Fruit fly (Drosophila melanogaster) whole organism, prepupa: ENCODE measurements around the gene gl.

Source experiments
- CG10669 ChIP-seq: fragments of 200-800 bp; sonication (Bioruptor generic); optimal IDR thresholded peaks from 3 replicates; lab custom pipeline; 2018; ENCODE audit warnings: missing biosample characterization, mild to moderate bottlenecking, missing genetic modification characterization, moderate library complexity
- CG15336 ChIP-seq: fragments of 200-800 bp; sonication (Bioruptor generic); IDR thresholded peaks from 2 replicates; pipeline ENCODE4 v1.3.6; 2022; ENCODE audit warnings: missing biosample characterization, missing genetic modification characterization
- CG1621 ChIP-seq: fragments of 200-800 bp; sonication (Bioruptor generic); optimal IDR thresholded peaks from 3 replicates; lab custom pipeline; 2018; ENCODE audit warnings: missing biosample characterization, mild to moderate bottlenecking, missing genetic modification characterization
- CG16779 ChIP-seq: fragments of 200-800 bp; sonication (Bioruptor generic); optimal IDR thresholded peaks from 3 replicates; lab custom pipeline; 2017; ENCODE audit warnings: missing biosample characterization, mild to moderate bottlenecking, missing genetic modification characterization
- CG3032 ChIP-seq: fragments of 200-800 bp; optimal IDR thresholded peaks from 2 replicates; lab custom pipeline; 2019; ENCODE audit warnings: missing biosample characterization, mild to moderate bottlenecking, missing genetic modification characterization, moderate library complexity
- CG31627 ChIP-seq: fragments of 200-800 bp; sonication (Bioruptor generic); optimal IDR thresholded peaks from 3 replicates; lab custom pipeline; 2016; ENCODE audit warnings: missing biosample characterization, missing genetic modification characterization
- CG32006 ChIP-seq: fragments of 200-800 bp; sonication (Bioruptor generic); optimal IDR thresholded peaks from 3 replicates; lab custom pipeline; 2017; ENCODE audit warnings: missing biosample characterization, mild to moderate bottlenecking, missing genetic modification characterization
- CG34406 ChIP-seq: fragments of 200-800 bp; sonication (Bioruptor generic); optimal IDR thresholded peaks from 3 replicates; lab custom pipeline; 2016; ENCODE audit warnings: missing biosample characterization, missing genetic modification characterization
- CG4318 ChIP-seq: fragments of 200-800 bp; sonication (Bioruptor generic); optimal IDR thresholded peaks from 3 replicates; lab custom pipeline; 2017; ENCODE audit warnings: missing biosample characterization, mild to moderate bottlenecking, missing genetic modification characterization
- CG6163 ChIP-seq: fragments of 200-800 bp; sonication (Bioruptor generic); IDR thresholded peaks from 3 replicates; pipeline ENCODE4 v1.3.6; 2022; ENCODE audit warnings: missing biosample characterization, missing genetic modification characterization
- CG6276 ChIP-seq: fragments of 200-800 bp; sonication (Bioruptor generic); optimal IDR thresholded peaks from 2 replicates; lab custom pipeline; 2017; ENCODE audit warnings: missing biosample characterization, mild to moderate bottlenecking, missing genetic modification characterization
- CG6854 ChIP-seq: fragments of 200-800 bp; sonication (Bioruptor generic); optimal IDR thresholded peaks from 2 replicates; lab custom pipeline; 2017; ENCODE audit warnings: missing biosample characterization, mild to moderate bottlenecking, missing genetic modification characterization
- CG7368 ChIP-seq: fragments of 200-800 bp; sonication (Bioruptor generic); optimal IDR thresholded peaks from 3 replicates; lab custom pipeline; 2016; ENCODE audit warnings: missing biosample characterization, missing genetic modification characterization
- CG8319 ChIP-seq: fragments of 200-800 bp; sonication (Bioruptor generic); optimal IDR thresholded peaks from 3 replicates; lab custom pipeline; 2016; ENCODE audit warnings: missing biosample characterization, missing genetic modification characterization
- CG8632 ChIP-seq: fragments of 200-800 bp; sonication (Bioruptor generic); optimal IDR thresholded peaks from 3 replicates; lab custom pipeline; 2016; ENCODE audit warnings: missing biosample characterization, missing genetic modification characterization
- CG9139 ChIP-seq: fragments of 200-800 bp; sonication (Bioruptor generic); optimal IDR thresholded peaks from 3 replicates; lab custom pipeline; 2017; ENCODE audit warnings: missing biosample characterization, mild to moderate bottlenecking, missing genetic modification characterization
- Eip78C ChIP-seq: fragments of 200-800 bp; sonication (Bioruptor generic); peaks from one replicate; lab custom pipeline; 2016; ENCODE audit warnings: missing biosample characterization, missing genetic modification characterization
- Eip93F ChIP-seq: fragments of 200-800 bp; sonication (Bioruptor generic); optimal IDR thresholded peaks from 2 replicates; lab custom pipeline; 2016; ENCODE audit warnings: missing biosample characterization, mild to moderate bottlenecking, missing genetic modification characterization
- Ets21C ChIP-seq: fragments of 200-800 bp; sonication (Bioruptor generic); optimal IDR thresholded peaks from 3 replicates; lab custom pipeline; 2016; ENCODE audit warnings: missing biosample characterization, missing genetic modification characterization
- Ets96B ChIP-seq: fragments of 200-800 bp; optimal IDR thresholded peaks from 2 replicates; lab custom pipeline; 2019; ENCODE audit warnings: missing biosample characterization, mild to moderate bottlenecking, missing genetic modification characterization, moderate library complexity
- Hr38 ChIP-seq: sonication (Bioruptor generic); optimal IDR thresholded peaks from 2 replicates; lab custom pipeline; 2016; ENCODE audit warnings: missing biosample characterization, missing genetic modification characterization
- Hr4 ChIP-seq: fragments of 200-800 bp; sonication (Bioruptor generic); optimal IDR thresholded peaks from 3 replicates; lab custom pipeline; 2016; ENCODE audit warnings: missing biosample characterization, missing genetic modification characterization
- Smox ChIP-seq: fragments of 200-800 bp; sonication (Bioruptor generic); optimal IDR thresholded peaks from 3 replicates; lab custom pipeline; 2016; ENCODE audit warnings: missing biosample characterization, missing genetic modification characterization
- Sox102F ChIP-seq: fragments of 200-800 bp; sonication (Bioruptor generic); optimal IDR thresholded peaks from 2 replicates; lab custom pipeline; 2016; ENCODE audit warnings: missing biosample characterization, mild to moderate bottlenecking, missing genetic modification characterization
- Sox14 ChIP-seq: fragments of 200-800 bp; sonication (Bioruptor generic); optimal IDR thresholded peaks from 3 replicates; lab custom pipeline; 2016; ENCODE audit warnings: missing biosample characterization, missing genetic modification characterization
- Sox15 ChIP-seq: fragments of 200-800 bp; sonication (Bioruptor generic); optimal IDR thresholded peaks from 3 replicates; lab custom pipeline; 2016; ENCODE audit warnings: missing biosample characterization, missing genetic modification characterization
- acj6 ChIP-seq: fragments of 200-800 bp; sonication (Bioruptor generic); optimal IDR thresholded peaks from 3 replicates; lab custom pipeline; 2016; ENCODE audit warnings: missing biosample characterization, missing genetic modification characterization
- cyc ChIP-seq: fragments of 200-800 bp; sonication (Bioruptor generic); optimal IDR thresholded peaks from 3 replicates; lab custom pipeline; 2016; ENCODE audit warnings: missing biosample characterization, missing genetic modification characterization
- dsx ChIP-seq: fragments of 200-800 bp; optimal IDR thresholded peaks from 3 replicates; lab custom pipeline; 2019; ENCODE audit warnings: missing biosample characterization, mild to moderate bottlenecking, missing genetic modification characterization, moderate library complexity; ENCODE audit not compliant: poor library complexity, severe bottlenecking
- fd59A ChIP-seq: fragments of 200-800 bp; sonication (Bioruptor generic); optimal IDR thresholded peaks from 2 replicates; lab custom pipeline; 2017; ENCODE audit warnings: missing biosample characterization, mild to moderate bottlenecking, missing genetic modification characterization, missing genetic modification reagents
- fkh ChIP-seq: fragments of 200-800 bp; sonication (Bioruptor generic); optimal IDR thresholded peaks from 3 replicates; lab custom pipeline; 2017; ENCODE audit warnings: missing biosample characterization, mild to moderate bottlenecking, missing genetic modification characterization, moderate library complexity
- lz ChIP-seq: fragments of 200-800 bp; sonication (Bioruptor generic); optimal IDR thresholded peaks from 3 replicates; lab custom pipeline; 2016; ENCODE audit warnings: missing biosample characterization, missing genetic modification characterization
- net ChIP-seq: fragments of 200-800 bp; sonication (Bioruptor generic); optimal IDR thresholded peaks from 3 replicates; lab custom pipeline; 2016; ENCODE audit warnings: missing biosample characterization, missing genetic modification characterization
- salr ChIP-seq, 2 experiments: fragments of 200-800 bp; sonication (Bioruptor generic); optimal IDR thresholded peaks; 3 replicates each; lab custom pipeline; 2016 to 2018; ENCODE audit warnings: missing biosample characterization in 2 of 2, missing genetic modification characterization in 2 of 2, mild to moderate bottlenecking in 1 of 2
- ss ChIP-seq, 2 experiments: fragments of 200-800 bp; sonication (Bioruptor generic); optimal IDR thresholded peaks; 2 replicates in 1 of 2; 3 replicates in 1 of 2; lab custom pipeline; 2017 to 2018; ENCODE audit warnings: mild to moderate bottlenecking in 2 of 2, missing biosample characterization in 2 of 2, missing genetic modification characterization in 2 of 2, moderate library complexity in 1 of 2
- svp ChIP-seq: fragments of 200-800 bp; sonication (Bioruptor generic); peaks from one replicate; lab custom pipeline; 2016; ENCODE audit warnings: missing biosample characterization, missing genetic modification characterization
- topi ChIP-seq: fragments of 200-800 bp; sonication (Bioruptor generic); optimal IDR thresholded peaks from 3 replicates; lab custom pipeline; 2016; ENCODE audit warnings: missing biosample characterization, missing genetic modification characterization
- vri ChIP-seq: fragments of 200-800 bp; sonication (Bioruptor generic); optimal IDR thresholded peaks from 3 replicates; lab custom pipeline; 2016; ENCODE audit warnings: missing biosample characterization, mild to moderate bottlenecking, missing genetic modification characterization

The gl gene

dm6 chr3R:18396801-18397604 lies 24.5 kb upstream of the gl start, which contains the start of gene Vti1b (continued):
- peak; percentile 98 for TF ChIP-seq Ets96B
- TF ChIP-seq svp (GFP tag; lab: Kevin White, UChicago) = peak; percentile 100
- peak; percentile 98 for TF ChIP-seq CG4318 (GFP tag; lab: Kevin White, UChicago)
- TF ChIP-seq ss (GFP tag; optimal IDR thresholded peaks at IDR 0.05; lab: Kevin White, UChicago) = peak; percentile 92 to 95
- TF ChIP-seq CG6276 (GFP tag; lab: Kevin White, UChicago) = peak; percentile 98
- peak; percentile 98 for TF ChIP-seq cyc
- peak; percentile 94 for TF ChIP-seq CG1621 (tag; lab: Kevin White, UChicago)
- TF ChIP-seq Sox14 (GFP tag; lab: Kevin White, UChicago) = peak; percentile 99
- TF ChIP-seq vri = peak; percentile 96
- TF ChIP-seq CG8319 (GFP tag; lab: Kevin White, UChicago) = peak; percentile 97
- peak; percentile 99 for TF ChIP-seq CG31627 (GFP tag; lab: Kevin White, UChicago)
- peak; percentile 99 for TF ChIP-seq Sox102F
- TF ChIP-seq Sox15 (GFP tag; lab: Kevin White, UChicago) = peak; percentile 97
- TF ChIP-seq CG9139 = peak; percentile 91
- TF ChIP-seq acj6 (GFP tag; lab: Kevin White, UChicago) = peak; percentile 99
- TF ChIP-seq Hr38 (GFP tag; lab: Kevin White, UChicago) = peak; percentile 95
- peak; percentile 95 to 97 for TF ChIP-seq salr (GFP tag; optimal IDR thresholded peaks at IDR 0.05; lab: Kevin White, UChicago)
- peak; percentile 84 for TF ChIP-seq Eip93F (GFP tag; lab: Kevin White, UChicago)
- peak; percentile 98 for TF ChIP-seq CG8632 (GFP tag; lab: Kevin White, UChicago)
- peak; percentile 96 for TF ChIP-seq Ets21C (GFP tag; lab: Kevin White, UChicago)
- TF ChIP-seq Eip78C (GFP tag; lab: Kevin White, UChicago) = peak; percentile 100
- peak; percentile 71 for TF ChIP-seq fkh (GFP tag; lab: Kevin White, UChicago)
- peak; percentile 93 for TF ChIP-seq CG16779 (tag; lab: Kevin White, UChicago)
- peak; percentile 97 for TF ChIP-seq CG7368 (GFP tag; lab: Kevin White, UChicago)
- peak; percentile 99 for TF ChIP-seq CG15336 (GFP tag; lab: Robert Waterston, UW)
- peak; percentile 96 for TF ChIP-seq fd59A (GFP tag; lab: Kevin White, UChicago)
- peak; percentile 97 for TF ChIP-seq lz (GFP tag; lab: Kevin White, UChicago)
- peak; percentile 98 for TF ChIP-seq CG34406 (GFP tag; lab: Kevin White, UChicago)
- peak; percentile 99 for TF ChIP-seq CG32006 (GFP tag; lab: Kevin White, UChicago)
- peak; percentile 98 for TF ChIP-seq CG10669 (GFP tag; lab: Kevin White, UChicago)
- TF ChIP-seq net (GFP tag; lab: Kevin White, UChicago) = peak; percentile 98
- peak; percentile 98 for TF ChIP-seq topi
- peak; percentile 98 for TF ChIP-seq Smox (GFP tag; lab: Kevin White, UChicago)
- TF ChIP-seq CG6854 (GFP tag; lab: Kevin White, UChicago) = peak; percentile 93
- peak; percentile 99 for TF ChIP-seq Hr4 (GFP tag; lab: Kevin White, UChicago)
- TF ChIP-seq CG6163 (GFP tag; lab: Robert Waterston, UW) = peak; percentile 98
- TF ChIP-seq, all 60 proteins: peak for 60

dm6 chr3R:18395694-18396093 lies 23.2 kb upstream of the gl start:
- no peak for TF ChIP-seq CG8319 (GFP tag; lab: Kevin White, UChicago)
- no peak for TF ChIP-seq salr (GFP tag; optimal IDR thresholded peaks at IDR 0.05; lab: Kevin White, UChicago)
- TF ChIP-seq Hr38 (GFP tag; lab: Kevin White, UChicago) = no peak
- no peak for TF ChIP-seq CG3032 (tag; lab: Kevin White, UChicago)
- TF ChIP-seq topi = no peak
- no peak for TF ChIP-seq CG10669 (GFP tag; lab: Kevin White, UChicago)
- TF ChIP-seq dsx (GFP tag; lab: Kevin White, UChicago) = peak; percentile 50
